Fruit fly (Drosophila melanogaster) whole organism, embryonic: ENCODE measurements around the gene g.
A peak's percentile ranks its signal among the peaks of the same experiment; 100 is the strongest.

Source experiments
- Ada2b ChIP-seq: fragments of 200-800 bp; sonication (Bioruptor generic); IDR thresholded peaks from 2 replicates; pipeline ENCODE4 v1.3.6; 2022; ENCODE audit warnings: missing biosample characterization, missing genetic modification characterization
- Adf1 ChIP-seq: fragments of 200-800 bp; sonication (Bioruptor generic); IDR thresholded peaks from 2 replicates; pipeline ENCODE4 v1.3.6; 2022; ENCODE audit warnings: missing biosample characterization, missing genetic modification characterization
- BtbVII ChIP-seq: fragments of 200-800 bp; sonication (Bioruptor generic); optimal IDR thresholded peaks from 3 replicates; lab custom pipeline; 2017; ENCODE audit warnings: missing biosample characterization, mild to moderate bottlenecking, missing genetic modification characterization
- CG10267 ChIP-seq: fragments of 200-800 bp; sonication (Bioruptor generic); optimal IDR thresholded peaks from 2 replicates; lab custom pipeline; 2018; ENCODE audit warnings: missing biosample characterization, mild to moderate bottlenecking, missing genetic modification characterization, moderate library complexity
- CG10565 ChIP-seq: fragments of 200-800 bp; sonication (Bioruptor generic); optimal IDR thresholded peaks from 3 replicates; lab custom pipeline; 2016; ENCODE audit warnings: missing biosample characterization, mild to moderate bottlenecking, missing genetic modification characterization
- CG10979 ChIP-seq: fragments of 200-800 bp; sonication (Bioruptor generic); optimal IDR thresholded peaks from 2 replicates; lab custom pipeline; 2018; ENCODE audit warnings: missing biosample characterization, mild to moderate bottlenecking, missing genetic modification characterization, moderate library complexity
- CG12659 ChIP-seq: fragments of 200-800 bp; sonication (Bioruptor generic); optimal IDR thresholded peaks from 3 replicates; lab custom pipeline; 2017; ENCODE audit warnings: mild to moderate bottlenecking, missing biosample characterization, missing genetic modification reagents, missing genetic modification characterization
- CG13296 ChIP-seq: fragments of 200-800 bp; sonication (Bioruptor generic); optimal IDR thresholded peaks from 3 replicates; lab custom pipeline; 2018; ENCODE audit warnings: missing biosample characterization, mild to moderate bottlenecking, missing genetic modification characterization
- CG13775 ChIP-seq: fragments of 200-800 bp; sonication (Bioruptor generic); optimal IDR thresholded peaks from 3 replicates; lab custom pipeline; 2017; ENCODE audit warnings: missing biosample characterization, mild to moderate bottlenecking, missing genetic modification characterization
- CG16863 ChIP-seq: fragments of 200-800 bp; sonication (Bioruptor generic); optimal IDR thresholded peaks from 3 replicates; lab custom pipeline; 2016; ENCODE audit warnings: missing biosample characterization, missing genetic modification characterization
- CG18262 ChIP-seq: fragments of 200-800 bp; optimal IDR thresholded peaks from 3 replicates; lab custom pipeline; 2019; ENCODE audit warnings: missing biosample characterization, mild to moderate bottlenecking, missing genetic modification characterization, moderate library complexity
- CG18599 ChIP-seq: fragments of 200-800 bp; sonication (Bioruptor generic); optimal IDR thresholded peaks from 3 replicates; lab custom pipeline; 2017; ENCODE audit warnings: missing biosample characterization, missing genetic modification characterization, mild to moderate bottlenecking, moderate library complexity, missing genetic modification reagents
- CG2875 ChIP-seq: fragments of 200-800 bp; sonication (Bioruptor generic); optimal IDR thresholded peaks from 2 replicates; lab custom pipeline; 2017; ENCODE audit warnings: missing biosample characterization, mild to moderate bottlenecking, missing genetic modification characterization, missing genetic modification reagents
- CG31388 ChIP-seq: fragments of 200-800 bp; sonication (Bioruptor generic); optimal IDR thresholded peaks from 2 replicates; lab custom pipeline; 2016; ENCODE audit warnings: missing biosample characterization, missing genetic modification characterization
- CG3163 ChIP-seq: fragments of 200-800 bp; sonication (Bioruptor generic); optimal IDR thresholded peaks from 3 replicates; lab custom pipeline; 2016; ENCODE audit warnings: missing biosample characterization, missing genetic modification characterization
- CG4282 ChIP-seq: fragments of 200-800 bp; sonication (Bioruptor generic); optimal IDR thresholded peaks from 2 replicates; lab custom pipeline; 2016; ENCODE audit warnings: missing biosample characterization, missing genetic modification characterization
- CG4328 ChIP-seq: fragments of 200-800 bp; sonication (Bioruptor generic); optimal IDR thresholded peaks from 3 replicates; lab custom pipeline; 2017; ENCODE audit warnings: missing biosample characterization, missing genetic modification reagents, missing genetic modification characterization
- CG5180 ChIP-seq: fragments of 200-800 bp; sonication (Bioruptor generic); optimal IDR thresholded peaks from 3 replicates; lab custom pipeline; 2017; ENCODE audit warnings: missing biosample characterization, missing genetic modification characterization, mild to moderate bottlenecking, moderate library complexity, missing genetic modification reagents
- CG7372 ChIP-seq: fragments of 200-800 bp; sonication (Bioruptor generic); IDR thresholded peaks from 2 replicates; pipeline ENCODE4 v1.3.6; 2022; ENCODE audit warnings: missing biosample characterization, missing genetic modification characterization
- Dref ChIP-seq: fragments of 200-800 bp; sonication (Bioruptor generic); IDR thresholded peaks from 2 replicates; pipeline ENCODE4 v1.3.6; 2022; ENCODE audit warnings: missing biosample characterization, missing genetic modification characterization
- Gug ChIP-seq: fragments of 200-800 bp; sonication (Bioruptor generic); IDR thresholded peaks from 4 replicates; pipeline ENCODE4 v1.3.6; 2022; ENCODE audit warnings: missing biosample characterization, missing genetic modification characterization
- Hmr ChIP-seq: fragments of 200-800 bp; sonication (Bioruptor generic); optimal IDR thresholded peaks from 3 replicates; lab custom pipeline; 2017; ENCODE audit warnings: mild to moderate bottlenecking, missing biosample characterization, missing genetic modification reagents, missing genetic modification characterization
- MESR4 ChIP-seq: fragments of 200-800 bp; sonication (Bioruptor generic); optimal IDR thresholded peaks from 2 replicates; lab custom pipeline; 2018; ENCODE audit warnings: missing biosample characterization, mild to moderate bottlenecking, missing genetic modification characterization, moderate library complexity
- Max ChIP-seq: fragments of 200-800 bp; sonication (Bioruptor generic); optimal IDR thresholded peaks from 2 replicates; lab custom pipeline; 2016; ENCODE audit warnings: missing biosample characterization, mild to moderate bottlenecking, missing genetic modification characterization
- Opbp ChIP-seq: fragments of 200-800 bp; sonication (Bioruptor generic); IDR thresholded peaks from 3 replicates; pipeline ENCODE4 v1.3.6; 2022; ENCODE audit warnings: missing biosample characterization, missing genetic modification characterization; ENCODE audit not compliant: partially characterized antibody
- Sox102F ChIP-seq: fragments of 200-800 bp; sonication (Bioruptor generic); optimal IDR thresholded peaks from 2 replicates; lab custom pipeline; 2018; ENCODE audit warnings: missing biosample characterization, mild to moderate bottlenecking, missing genetic modification characterization, moderate library complexity
- Xbp1 ChIP-seq: fragments of 200-800 bp; sonication (Bioruptor generic); optimal IDR thresholded peaks from 3 replicates; lab custom pipeline; 2016; ENCODE audit warnings: missing biosample characterization, mild to moderate bottlenecking, missing genetic modification characterization
- ab ChIP-seq: fragments of 200-800 bp; sonication (Bioruptor generic); optimal IDR thresholded peaks from 2 replicates; lab custom pipeline; 2016; ENCODE audit warnings: missing biosample characterization, missing genetic modification characterization
- ara ChIP-seq: fragments of 200-800 bp; sonication (Bioruptor generic); IDR thresholded peaks from 2 replicates; pipeline ENCODE4 v1.3.6; 2022; ENCODE audit warnings: missing biosample characterization, missing genetic modification characterization
- corto ChIP-seq: fragments of 200-800 bp; sonication (Bioruptor generic); optimal IDR thresholded peaks from 2 replicates; lab custom pipeline; 2016; ENCODE audit warnings: missing biosample characterization, mild to moderate bottlenecking, missing genetic modification characterization, moderate library complexity
- croc ChIP-seq: fragments of 200-800 bp; sonication (Bioruptor generic); conservative IDR thresholded peaks from 3 replicates; pipeline ENCODE4 v1.3.6; 2022; ENCODE audit warnings: missing biosample characterization, missing genetic modification characterization
- dpn ChIP-seq, 2 experiments: fragments of 200-800 bp; sonication (Bioruptor generic); optimal IDR thresholded peaks; 3 replicates each; lab custom pipeline; 2016; ENCODE audit warnings: missing biosample characterization in 2 of 2, missing genetic modification characterization in 2 of 2
- esg ChIP-seq: fragments of 200-800 bp; sonication (Bioruptor generic); conservative IDR thresholded peaks from 2 replicates; pipeline ENCODE4 v1.3.6; 2022; ENCODE audit warnings: missing biosample characterization, missing genetic modification characterization
- gcm ChIP-seq: fragments of 200-800 bp; sonication (Bioruptor generic); optimal IDR thresholded peaks from 2 replicates; lab custom pipeline; 2019; ENCODE audit warnings: missing biosample characterization, mild to moderate bottlenecking, missing genetic modification characterization, moderate library complexity
- ham ChIP-seq: fragments of 200-800 bp; sonication (Bioruptor generic); IDR thresholded peaks from 2 replicates; pipeline ENCODE4 v1.3.6; 2022; ENCODE audit warnings: missing biosample characterization, missing genetic modification characterization
- kni ChIP-seq: fragments of 200-800 bp; sonication (Bioruptor generic); optimal IDR thresholded peaks from 3 replicates; lab custom pipeline; 2017; ENCODE audit warnings: mild to moderate bottlenecking, missing biosample characterization, missing genetic modification reagents, missing genetic modification characterization
- lbe ChIP-seq: fragments of 200-800 bp; sonication (Bioruptor generic); optimal IDR thresholded peaks from 2 replicates; lab custom pipeline; 2016; ENCODE audit warnings: missing biosample characterization, mild to moderate bottlenecking, missing genetic modification characterization
- lilli ChIP-seq: fragments of 200-800 bp; sonication (Bioruptor generic); optimal IDR thresholded peaks from 3 replicates; lab custom pipeline; 2016; ENCODE audit warnings: missing biosample characterization, missing genetic modification characterization
- ranshi ChIP-seq: fragments of 200-800 bp; sonication (Bioruptor generic); IDR thresholded peaks from 2 replicates; pipeline ENCODE4 v1.3.6; 2022; ENCODE audit warnings: missing biosample characterization, missing genetic modification characterization
- repo ChIP-seq: fragments of 200-800 bp; sonication (Bioruptor generic); optimal IDR thresholded peaks from 2 replicates; lab custom pipeline; 2016; ENCODE audit warnings: missing biosample characterization, missing genetic modification characterization
- shn ChIP-seq: fragments of 200-800 bp; sonication (Bioruptor generic); optimal IDR thresholded peaks from 3 replicates; lab custom pipeline; 2016; ENCODE audit warnings: missing biosample characterization, missing genetic modification characterization
- sisA ChIP-seq: fragments of 200-800 bp; sonication (Bioruptor generic); IDR thresholded peaks from 2 replicates; pipeline ENCODE4 v1.3.6; 2022; ENCODE audit warnings: missing biosample characterization, missing genetic modification characterization
- slp2 ChIP-seq: fragments of 200-800 bp; sonication (Bioruptor generic); optimal IDR thresholded peaks from 2 replicates; lab custom pipeline; 2016; ENCODE audit warnings: missing biosample characterization, missing genetic modification characterization
- so ChIP-seq: fragments of 200-800 bp; sonication (Bioruptor generic); IDR thresholded peaks from 3 replicates; pipeline ENCODE4 v1.3.6; 2022; ENCODE audit warnings: missing biosample characterization, missing genetic modification characterization
- stc ChIP-seq: fragments of 200-800 bp; sonication (Bioruptor generic); IDR thresholded peaks from 2 replicates; pipeline ENCODE4 v1.3.6; 2022; ENCODE audit warnings: missing biosample characterization, missing genetic modification characterization
- tap ChIP-seq: fragments of 200-800 bp; optimal IDR thresholded peaks from 3 replicates; lab custom pipeline; 2019; ENCODE audit warnings: missing biosample characterization, mild to moderate bottlenecking, missing genetic modification characterization, moderate library complexity
- tgo ChIP-seq: fragments of 200-800 bp; sonication (Bioruptor generic); IDR thresholded peaks from 3 replicates; pipeline ENCODE4 v1.3.6; 2022; ENCODE audit warnings: missing biosample characterization, missing genetic modification characterization
- tup ChIP-seq: fragments of 200-800 bp; sonication (Bioruptor generic); optimal IDR thresholded peaks from 2 replicates; lab custom pipeline; 2016; ENCODE audit warnings: missing biosample characterization, mild to moderate bottlenecking, missing genetic modification characterization, moderate library complexity
- vnd ChIP-seq: fragments of 200-800 bp; sonication (Bioruptor generic); IDR thresholded peaks from 3 replicates; pipeline ENCODE4 v1.3.6; 2022; ENCODE audit warnings: missing biosample characterization, missing genetic modification characterization; ENCODE audit not compliant: partially characterized antibody

g gene

DNA sequence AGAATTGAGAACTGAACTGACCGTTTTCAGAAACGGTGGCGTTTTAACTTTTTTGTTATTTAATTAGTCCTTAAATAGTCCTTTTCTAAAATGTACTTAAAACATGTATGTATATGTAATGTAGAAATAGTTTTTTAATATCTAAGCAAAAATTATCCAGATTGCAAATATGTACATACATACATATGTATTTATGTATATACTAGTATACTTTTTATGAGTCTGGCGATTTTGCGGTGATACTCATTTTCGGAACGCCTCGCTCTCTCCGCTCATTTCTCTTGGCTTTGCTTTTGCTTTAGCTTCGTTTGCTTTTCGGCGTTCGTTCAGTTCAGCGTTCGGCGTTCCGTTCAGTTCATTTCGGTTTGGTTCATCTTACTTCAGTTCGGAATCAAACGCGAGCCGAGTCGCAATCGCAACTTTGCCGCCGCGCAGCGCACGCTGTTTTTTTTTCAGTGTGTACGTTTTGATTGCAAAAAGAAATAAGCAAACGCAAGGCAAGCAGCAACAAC, 26.4 kb upstream of the g start, which contains the start of gene rdgB (continued):
- no peak for TF ChIP-seq MESR4 (GFP tag; lab: Kevin White, UChicago)
- TF ChIP-seq Xbp1 (GFP tag; lab: Kevin White, UChicago) = peak; percentile 81
- TF ChIP-seq CG10565 (GFP tag; lab: Kevin White, UChicago) = no peak
- peak; percentile 30 for TF ChIP-seq kni (GFP tag; lab: Kevin White, UChicago)
- peak; percentile 40; the same call in 1 of the 2 replicates for TF ChIP-seq Adf1 (GFP tag; lab: Robert Waterston, UW)
- no peak for TF ChIP-seq tup (GFP tag; lab: Kevin White, UChicago)
- no peak for TF ChIP-seq vnd (GFP tag; lab: Robert Waterston, UW)
- no peak for TF ChIP-seq repo (GFP tag; lab: Kevin White, UChicago)
- peak; percentile 83 for TF ChIP-seq Hmr (GFP tag; lab: Kevin White, UChicago)
- TF ChIP-seq CG18599 (GFP tag; lab: Kevin White, UChicago) = peak; percentile 87
- TF ChIP-seq Gug (GFP tag; lab: Robert Waterston, UW) = peak; percentile 60; the same call in 1 of the 4 replicates
- peak; percentile 7 for TF ChIP-seq CG16863
- peak; percentile 64 for TF ChIP-seq CG2875 (GFP tag; lab: Kevin White, UChicago)
- no peak for TF ChIP-seq CG4282 (GFP tag; lab: Kevin White, UChicago)
- 0 out of 2 replicates have a peak, but pooled peaks have one; percentile 44 for TF ChIP-seq esg (GFP tag; lab: Robert Waterston, UW)
- peak; percentile 68 for TF ChIP-seq CG7372 (GFP tag; lab: Robert Waterston, UW)
- peak; percentile 72; the same call in 1 of the 2 replicates for TF ChIP-seq sisA (GFP tag; lab: Robert Waterston, UW)
- TF ChIP-seq CG31388 = no peak
- TF ChIP-seq slp2 = no peak
- TF ChIP-seq CG4328 = peak; percentile 64
- TF ChIP-seq CG3163 (GFP tag; lab: Kevin White, UChicago) = no peak
- no peak for TF ChIP-seq ham
- TF ChIP-seq CG10267 (tag; lab: Kevin White, UChicago) = peak; percentile 66
- no peak for TF ChIP-seq shn (GFP tag; lab: Kevin White, UChicago)
- no peak for TF ChIP-seq Dref (GFP tag; lab: Robert Waterston, UW)
- TF ChIP-seq ab (GFP tag; lab: Kevin White, UChicago) = peak; percentile 7
- peak; percentile 65; the same call in 1 of the 2 replicates for TF ChIP-seq ranshi (GFP tag; lab: Robert Waterston, UW)
- peak; percentile 60 for TF ChIP-seq lbe (GFP tag; lab: Kevin White, UChicago)
- TF ChIP-seq CG13775 = peak; percentile 81
- TF ChIP-seq gcm (GFP tag; lab: Kevin White, UChicago) = peak; percentile 68
- TF ChIP-seq tgo (GFP tag; lab: Robert Waterston, UW) = peak; percentile 71
- TF ChIP-seq croc (GFP tag; lab: Robert Waterston, UW) = peak; percentile 69; the same call in 2 of the 3 replicates
- TF ChIP-seq Sox102F (GFP tag; lab: Kevin White, UChicago) = peak; percentile 84
- TF ChIP-seq tap (tag; lab: Kevin White, UChicago) = peak; percentile 41
- peak; percentile 32 to 75 for TF ChIP-seq dpn (GFP tag; optimal IDR thresholded peaks at IDR 0.05; lab: Kevin White, UChicago)
- peak; percentile 92 for TF ChIP-seq CG5180 (GFP tag; lab: Kevin White, UChicago)
- TF ChIP-seq Max = peak; percentile 48
- peak; percentile 46 for TF ChIP-seq BtbVII (GFP tag; lab: Kevin White, UChicago)
- no peak for TF ChIP-seq corto (GFP tag; lab: Kevin White, UChicago)
- TF ChIP-seq stc (GFP tag; lab: Robert Waterston, UW) = peak; percentile 30; the same call in 1 of the 2 replicates
- peak; percentile 62; the same call in 2 of the 3 replicates for TF ChIP-seq so (GFP tag; lab: Robert Waterston, UW)
- peak; percentile 41; the same call in 1 of the 2 replicates for TF ChIP-seq ara
- TF ChIP-seq Opbp (GFP tag; lab: Robert Waterston, UW) = no peak
- TF ChIP-seq Ada2b = peak; percentile 58
- peak; percentile 87 for TF ChIP-seq CG12659
- TF ChIP-seq CG13296 (GFP tag; lab: Kevin White, UChicago) = peak; percentile 84
- peak; percentile 81 for TF ChIP-seq CG10979 (tag; lab: Kevin White, UChicago)
- TF ChIP-seq lilli (GFP tag; lab: Kevin White, UChicago) = peak; percentile 67
- peak; percentile 83 for TF ChIP-seq CG18262 (tag; lab: Kevin White, UChicago)
